Fruit fly (Drosophila melanogaster) whole organism, adult: ENCODE data around the gene CG12446.

Source experiments
- CG1620 ChIP-seq: fragments of 200-800 bp; sonication (Bioruptor generic); optimal IDR thresholded peaks from 2 replicates; lab custom pipeline; 2016; ENCODE audit warnings: missing biosample characterization, missing genetic modification characterization
- CG5204 ChIP-seq: fragments of 200-800 bp; sonication (Bioruptor generic); optimal IDR thresholded peaks from 2 replicates; lab custom pipeline; 2016; ENCODE audit warnings: missing biosample characterization, missing genetic modification characterization
- CG7101 ChIP-seq: fragments of 200-800 bp; sonication (Bioruptor generic); optimal IDR thresholded peaks from 2 replicates; lab custom pipeline; 2018; ENCODE audit warnings: missing biosample characterization, mild to moderate bottlenecking, missing genetic modification characterization, moderate library complexity
- Hr96 ChIP-seq: fragments of 200-800 bp; sonication (Bioruptor generic); optimal IDR thresholded peaks from 2 replicates; lab custom pipeline; 2016; ENCODE audit warnings: missing biosample characterization, missing genetic modification characterization
- kay ChIP-seq: fragments of 200-800 bp; sonication (Bioruptor generic); peaks from one replicate; lab custom pipeline; 2016; ENCODE audit warnings: missing biosample characterization, missing genetic modification characterization, borderline replicate concordance
- toe ChIP-seq: fragments of 200-800 bp; sonication (Bioruptor generic); optimal IDR thresholded peaks from 2 replicates; lab custom pipeline; 2016; ENCODE audit warnings: missing biosample characterization, missing genetic modification characterization

- TF ChIP-seq Hr96 = no peak
- TF ChIP-seq CG5204 (GFP tag; lab: Kevin White, UChicago) = no peak
- no peak for TF ChIP-seq toe (GFP tag; lab: Kevin White, UChicago)
- no peak for TF ChIP-seq kay (GFP tag; lab: Kevin White, UChicago)
- no peak for TF ChIP-seq CG7101 (tag; lab: Kevin White, UChicago)
- no peak for TF ChIP-seq CG1620 (GFP tag; lab: Kevin White, UChicago)
Observed at dm6 chrX:22833534-22833933, 21.8 kb upstream of the CG12446 start.
